Fruit fly (Drosophila melanogaster) S2 (cell line): ENCODE data around the gene CG12723.

Experiments used
- CG8478 ChIP-seq: fragments of >200 bp; optimal IDR thresholded peaks from 2 replicates; lab custom pipeline; 2018
- CTCF ChIP-seq, 2 experiments: fragments of >200 bp; optimal IDR thresholded peaks; 2 replicates each; lab custom pipeline; 2018

- TF ChIP-seq CG8478 (lab: Kevin White, UChicago): no peak
- TF ChIP-seq CTCF (optimal IDR thresholded peaks at IDR 0.05; lab: Kevin White, UChicago): no peak
These were observed 38.1 kb upstream of the CG12723 start for dm6 chrX:13229824-13230223.
